Worm (Caenorhabditis elegans): ENCODE results near the gene B0546.5.
A peak's percentile ranks its signal among the peaks of the same experiment; 100 is the strongest.

B0546.5 gene

ce11 chrIV:3385337-3386215 lies 4.3 kb downstream of the B0546.5 start, which contains the start of gene mai-2 (continued):
- TF ChIP-seq hsf-1 (GFP tag; IDR thresholded peaks at IDR 0.05), result no peak
- TF ChIP-seq madf-8 (GFP tag; conservative IDR thresholded peaks at IDR 0.05), result no peak
- peak in 1 of 3 experiments; percentile 82 for TF ChIP-seq lin-35 (GFP tag; optimal IDR thresholded peaks at IDR 0.05)
- peak; percentile 41 for TF ChIP-seq hmg-1.2 (GFP tag; IDR thresholded peaks at IDR 0.05)
- peak; percentile 86 for TF ChIP-seq zfh-2 (GFP tag; conservative IDR thresholded peaks at IDR 0.05)
- peak; percentile 56; the same call in 1 of the 2 replicates for TF ChIP-seq pbrm-1 (GFP tag; IDR thresholded peaks at IDR 0.05)
- peak; percentile 61 for TF ChIP-seq lin-54 (GFP tag; optimal IDR thresholded peaks at IDR 0.05)
- TF ChIP-seq lsl-1 (GFP tag; optimal IDR thresholded peaks at IDR 0.05), result no peak
- TF ChIP-seq Y67H2A.10 (GFP tag; conservative IDR thresholded peaks at IDR 0.05), result no peak
- TF ChIP-seq cebp-1 (GFP tag; IDR thresholded peaks at IDR 0.05), result no peak
- peak; percentile 41 for TF ChIP-seq cebp-1 (tag; optimal IDR thresholded peaks at IDR 0.05)
- TF ChIP-seq gei-17 (GFP tag; optimal IDR thresholded peaks at IDR 0.05), result no peak
- TF ChIP-seq lin-40 (tag; optimal IDR thresholded peaks at IDR 0.05), result peak; percentile 12
- no peak for TF ChIP-seq akir-1 (GFP tag; optimal IDR thresholded peaks at IDR 0.05)
- no peak for TF ChIP-seq nhr-179 (tag; optimal IDR thresholded peaks at IDR 0.05)
- TF ChIP-seq efl-1 (GFP tag; optimal IDR thresholded peaks at IDR 0.05), result peak; percentile 6
- TF ChIP-seq sptf-2 (GFP tag; optimal IDR thresholded peaks at IDR 0.05), result no peak
- 0 out of 2 replicates have a peak, but pooled peaks have one; percentile 9 for TF ChIP-seq let-526 (GFP tag; IDR thresholded peaks at IDR 0.05)
- peak; percentile 67 for TF ChIP-seq ama-1 (optimal IDR thresholded peaks at IDR 0.05)
- TF ChIP-seq ama-1 (GFP tag; optimal IDR thresholded peaks at IDR 0.05), result no peak
- TF ChIP-seq ztf-6 (GFP tag; IDR thresholded peaks at IDR 0.05), result no peak
- TF ChIP-seq attf-5 (GFP tag; optimal IDR thresholded peaks at IDR 0.05), result peak; percentile 51
- TF ChIP-seq B0019.2 (GFP tag; conservative IDR thresholded peaks at IDR 0.05), result no peak
- no peak for TF ChIP-seq snpc-1.3 (tag; optimal IDR thresholded peaks at IDR 0.05; ENCODE audit: insufficient read depth)
- TF ChIP-seq B0336.3 (GFP tag; IDR thresholded peaks at IDR 0.05), result no peak
- no peak for TF ChIP-seq madf-3 (GFP tag; IDR thresholded peaks at IDR 0.05)
- peak; percentile 24; the same call in 1 of the 2 replicates for TF ChIP-seq F33H1.4 (GFP tag; IDR thresholded peaks at IDR 0.05)
- no peak for TF ChIP-seq T07F8.4 (tag; optimal IDR thresholded peaks at IDR 0.05)
- peak; percentile 43 for TF ChIP-seq dpl-1 (GFP tag; optimal IDR thresholded peaks at IDR 0.05)
- TF ChIP-seq ekl-4 (GFP tag; IDR thresholded peaks at IDR 0.05), result 0 out of 2 replicates have a peak, but pooled peaks have one; percentile 23
- TF ChIP-seq tbp1 (GFP tag; optimal IDR thresholded peaks at IDR 0.05), result peak; percentile 25
- no peak for TF ChIP-seq cebp-2 (GFP tag; IDR thresholded peaks at IDR 0.05)
- TF ChIP-seq snpc-3.4 (tag; optimal IDR thresholded peaks at IDR 0.05), result no peak

ce11 chrIV:3384593-3384992 lies 5.3 kb downstream of the B0546.5 start:
- no peak for TF ChIP-seq die-1 (tag; optimal IDR thresholded peaks at IDR 0.05)
- TF ChIP-seq ZK185.1 (tag; optimal IDR thresholded peaks at IDR 0.05; ENCODE audit: poor library complexity, severe bottlenecking), result peak; percentile 46
- TF ChIP-seq F49E8.2 (tag; optimal IDR thresholded peaks at IDR 0.05; ENCODE audit: insufficient read depth), result no peak
- peak; percentile 93 for TF ChIP-seq ekl-4 (GFP tag; IDR thresholded peaks at IDR 0.05)
- TF ChIP-seq egl-44 (GFP tag; IDR thresholded peaks at IDR 0.05), result 0 out of 2 replicates have a peak, but pooled peaks have one; percentile 58
- no peak for TF ChIP-seq ceh-58 (GFP tag; IDR thresholded peaks at IDR 0.05)
- TF ChIP-seq F22D6.2 (tag; optimal IDR thresholded peaks at IDR 0.05), result peak; percentile 48
- TF ChIP-seq F55B11.4 (tag; optimal IDR thresholded peaks at IDR 0.05; ENCODE audit: borderline replicate concordance, insufficient read depth), result no peak
- TF ChIP-seq mcd-1 (GFP tag; IDR thresholded peaks at IDR 0.05), result peak; percentile 91
- peak; percentile 83 for TF ChIP-seq ceh-27 (GFP tag; optimal IDR thresholded peaks at IDR 0.05)
- no peak for TF ChIP-seq hrde-1 (tag; optimal IDR thresholded peaks at IDR 0.05; ENCODE audit: borderline replicate concordance)
- peak; percentile 1 for TF ChIP-seq F10E7.11 (tag; optimal IDR thresholded peaks at IDR 0.05)
- peak; percentile 71 for TF ChIP-seq gei-17 (GFP tag; optimal IDR thresholded peaks at IDR 0.05)
- TF ChIP-seq tbp1 (GFP tag; optimal IDR thresholded peaks at IDR 0.05), result peak; percentile 51
- peak; percentile 72 for TF ChIP-seq nhr-80 (tag; optimal IDR thresholded peaks at IDR 0.05)
- no peak for TF ChIP-seq B0019.2 (GFP tag; conservative IDR thresholded peaks at IDR 0.05)
- peak; percentile 80 for TF ChIP-seq lin-54 (GFP tag; optimal IDR thresholded peaks at IDR 0.05)
- peak; percentile 26 for TF ChIP-seq lsl-1 (GFP tag; optimal IDR thresholded peaks at IDR 0.05)
- no peak for TF ChIP-seq lsy-27 (tag; optimal IDR thresholded peaks at IDR 0.05; ENCODE audit: borderline replicate concordance, insufficient read depth)
